Worm (Caenorhabditis elegans) whole organism, young adult: ENCODE data around the gene B0222.11.

ENCODE experiments used
- B0035.1 ChIP-seq: sonication (generic microtip); optimal IDR thresholded peaks from 2 replicates; lab custom pipeline; 2016; ENCODE audit warnings: missing genetic modification characterization, mild to moderate bottlenecking, missing compliant biosample characterization, missing genotype, missing genetic modification reagents
- B0261.1 ChIP-seq: sonication (generic microtip); optimal IDR thresholded peaks from 2 replicates; lab custom pipeline; 2016; ENCODE audit warnings: mild to moderate bottlenecking, missing genetic modification characterization, moderate library complexity, missing compliant biosample characterization
- C06A6.2 ChIP-seq: fragments of 200-800 bp; sonication (Bioruptor generic); conservative IDR thresholded peaks from 2 replicates; pipeline ENCODE4 v1.3.6; 2022; ENCODE audit warnings: missing genetic modification characterization, missing compliant biosample characterization
- C17E4.6 ChIP-seq: fragments of 200-800 bp; sonication (Bioruptor generic); IDR thresholded peaks from 2 replicates; pipeline ENCODE4 v1.3.6; 2022; ENCODE audit warnings: missing genetic modification reagents, missing genetic modification characterization, missing compliant biosample characterization
- T26A5.8 ChIP-seq: sonication (generic microtip); optimal IDR thresholded peaks from 2 replicates; lab custom pipeline; 2016; ENCODE audit warnings: missing genetic modification characterization, missing compliant biosample characterization
- Y56A3A.18 ChIP-seq: fragments of 200-800 bp; sonication (Bioruptor generic); IDR thresholded peaks from 2 replicates; pipeline ENCODE4 v1.3.6; 2022; ENCODE audit warnings: missing genetic modification reagents, missing genetic modification characterization, missing compliant biosample characterization
- ZK185.1 ChIP-seq: sonication (generic microtip); optimal IDR thresholded peaks from 2 replicates; lab custom pipeline; 2016; ENCODE audit warnings: mild to moderate bottlenecking, missing genetic modification characterization, missing compliant biosample characterization; ENCODE audit not compliant: poor library complexity, severe bottlenecking
- aptf-2 ChIP-seq: fragments of 200-800 bp; sonication (Bioruptor generic); conservative IDR thresholded peaks from 2 replicates; pipeline ENCODE4 v1.3.6; 2022; ENCODE audit warnings: missing genetic modification reagents, missing genetic modification characterization, missing compliant biosample characterization
- bed-2 ChIP-seq: fragments of 200-800 bp; sonication (Bioruptor generic); IDR thresholded peaks from 2 replicates; pipeline ENCODE4 v1.3.6; 2022; ENCODE audit warnings: missing genetic modification reagents, missing genetic modification characterization, missing compliant biosample characterization
- cebp-2 ChIP-seq: fragments of 200-800 bp; sonication (Bioruptor generic); IDR thresholded peaks from 2 replicates; pipeline ENCODE4 v1.3.6; 2022; ENCODE audit warnings: missing genetic modification characterization, missing compliant biosample characterization
- ceh-100 ChIP-seq: fragments of 200-800 bp; sonication (Bioruptor generic); IDR thresholded peaks from 2 replicates; pipeline ENCODE4 v1.3.6; 2022; ENCODE audit warnings: missing genetic modification reagents, missing genetic modification characterization, missing compliant biosample characterization
- ceh-27 ChIP-seq: fragments of 200-800 bp; sonication (Bioruptor generic); optimal IDR thresholded peaks from 2 replicates; lab custom pipeline; 2018; ENCODE audit warnings: mild to moderate bottlenecking, missing genetic modification characterization, moderate library complexity, missing compliant biosample characterization
- efl-1 ChIP-seq: fragments of 150-350 bp; optimal IDR thresholded peaks from 2 replicates; lab custom pipeline; 2014; ENCODE audit warnings: missing biosample characterization, missing genetic modification reagents, missing genetic modification characterization
- ekl-4 ChIP-seq: fragments of 200-800 bp; sonication (Bioruptor generic); IDR thresholded peaks from 2 replicates; pipeline ENCODE4 v1.3.6; 2022; ENCODE audit warnings: missing genetic modification reagents, missing genetic modification characterization, missing compliant biosample characterization
- him-1 ChIP-seq: sonication (generic microtip); optimal IDR thresholded peaks from 2 replicates; lab custom pipeline; 2016; ENCODE audit warnings: missing genotype, missing genetic modification reagents, missing genetic modification characterization, missing compliant biosample characterization
- hmg-1.2 ChIP-seq: fragments of 200-800 bp; sonication (Bioruptor generic); IDR thresholded peaks from 2 replicates; pipeline ENCODE4 v1.3.6; 2022; ENCODE audit warnings: missing genetic modification reagents, missing genetic modification characterization, missing compliant biosample characterization
- let-607 ChIP-seq, 2 experiments: fragments of 200-800 bp in 1 of 2; sonication (Bioruptor generic) in 1 of 2; sonication (generic microtip) in 1 of 2; optimal IDR thresholded peaks; 2 replicates each; lab custom pipeline; 2016 to 2018; ENCODE audit warnings: mild to moderate bottlenecking in 2 of 2, missing compliant biosample characterization in 2 of 2, missing genetic modification characterization in 2 of 2, moderate library complexity in 2 of 2, missing genotype in 1 of 2
- lin-40 ChIP-seq: sonication (generic microtip); optimal IDR thresholded peaks from 2 replicates; lab custom pipeline; 2016; ENCODE audit warnings: missing genetic modification characterization, mild to moderate bottlenecking, missing compliant biosample characterization, missing genotype, missing genetic modification reagents
- madf-10 ChIP-seq: sonication (generic microtip); optimal IDR thresholded peaks from 2 replicates; lab custom pipeline; 2016; ENCODE audit warnings: mild to moderate bottlenecking, missing genetic modification characterization, missing compliant biosample characterization
- nfya-1 ChIP-seq: sonication (generic microtip); optimal IDR thresholded peaks from 2 replicates; lab custom pipeline; 2017; ENCODE audit warnings: antibody characterized with exemption, missing compliant biosample characterization, missing genetic modification characterization, borderline replicate concordance; ENCODE audit not compliant: insufficient read depth
- nfyb-1 ChIP-seq: fragments of 200-800 bp; sonication (Bioruptor generic); IDR thresholded peaks from 2 replicates; pipeline ENCODE4 v1.3.6; 2022; ENCODE audit warnings: missing genetic modification reagents, missing genetic modification characterization, missing compliant biosample characterization
- nhr-80 ChIP-seq: sonication (generic microtip); optimal IDR thresholded peaks from 2 replicates; lab custom pipeline; 2016; ENCODE audit warnings: missing genetic modification characterization, missing compliant biosample characterization
- pbrm-1 ChIP-seq: fragments of 200-800 bp; sonication (Bioruptor generic); IDR thresholded peaks from 2 replicates; pipeline ENCODE4 v1.3.6; 2022; ENCODE audit warnings: missing genetic modification reagents, missing genetic modification characterization, missing compliant biosample characterization
- pha-4 ChIP-seq: fragments of 150-350 bp; sonication (generic microtip); optimal IDR thresholded peaks from 2 replicates; lab custom pipeline; 2014; ENCODE audit warnings: missing biosample characterization, missing genetic modification reagents, missing genetic modification characterization
- rcor-1 ChIP-seq: fragments of 200-800 bp; sonication (Bioruptor generic); IDR thresholded peaks from 2 replicates; pipeline ENCODE4 v1.3.6; 2022; ENCODE audit warnings: missing genetic modification reagents, missing genetic modification characterization, missing compliant biosample characterization
- repo-1 ChIP-seq: sonication (generic microtip); optimal IDR thresholded peaks from 2 replicates; lab custom pipeline; 2017; ENCODE audit warnings: mild to moderate bottlenecking, missing genetic modification characterization, missing compliant biosample characterization
- rpc-1 ChIP-seq, 2 experiments: fragments of 150-350 bp in 1 of 2; sonication (generic microtip) in 1 of 2; optimal IDR thresholded peaks; 2 replicates each; lab custom pipeline; 2014 to 2018; ENCODE audit warnings: missing biosample characterization in 1 of 2, missing genetic modification characterization in 1 of 2, missing genetic modification reagents in 1 of 2, missing genotype in 1 of 2
- snpc-3.4 ChIP-seq: sonication (generic microtip); optimal IDR thresholded peaks from 2 replicates; lab custom pipeline; 2017; ENCODE audit warnings: missing genetic modification characterization, mild to moderate bottlenecking, missing compliant biosample characterization, antibody characterized with exemption, moderate library complexity, missing genotype, missing genetic modification reagents
- snpc-4 ChIP-seq, 5 experiments: fragments of 150-350 bp in 1 of 5; sonication (generic microtip) in 4 of 5; optimal IDR thresholded peaks; 2 replicates each; lab custom pipeline; 2014 to 2018; ENCODE audit warnings: missing genetic modification characterization in 5 of 5, missing biosample characterization in 3 of 5, antibody characterized with exemption in 2 of 5, mild to moderate bottlenecking in 2 of 5, missing compliant biosample characterization in 2 of 5, missing genotype in 2 of 5, moderate library complexity in 2 of 5, missing genetic modification reagents in 1 of 5
- somi-1 ChIP-seq: fragments of 200-800 bp; sonication (Bioruptor generic); optimal IDR thresholded peaks from 2 replicates; lab custom pipeline; 2018; ENCODE audit warnings: mild to moderate bottlenecking, missing genetic modification characterization, missing compliant biosample characterization
- zfh-2 ChIP-seq: fragments of 200-800 bp; sonication (Bioruptor generic); conservative IDR thresholded peaks from 2 replicates; pipeline ENCODE4 v1.3.6; 2022; ENCODE audit warnings: missing genetic modification reagents, missing genetic modification characterization, missing compliant biosample characterization
- zim-3 ChIP-seq: sonication (generic microtip); optimal IDR thresholded peaks from 2 replicates; lab custom pipeline; 2017; ENCODE audit warnings: mild to moderate bottlenecking, missing genetic modification characterization, moderate library complexity, missing compliant biosample characterization
- ztf-18 ChIP-seq: sonication (generic microtip); optimal IDR thresholded peaks from 2 replicates; lab custom pipeline; 2016; ENCODE audit warnings: missing genotype, mild to moderate bottlenecking, missing genetic modification characterization, missing compliant biosample characterization
- ztf-25 ChIP-seq: fragments of 200-800 bp; sonication (Bioruptor generic); IDR thresholded peaks from 2 replicates; pipeline ENCODE4 v1.3.6; 2022; ENCODE audit warnings: missing genetic modification reagents, missing genetic modification characterization, missing compliant biosample characterization
- ztf-26 ChIP-seq: sonication (generic microtip); optimal IDR thresholded peaks from 2 replicates; lab custom pipeline; 2017; ENCODE audit warnings: missing genetic modification characterization, missing compliant biosample characterization
- ztf-3 ChIP-seq: fragments of 200-800 bp; sonication (Bioruptor generic); optimal IDR thresholded peaks from 2 replicates; lab custom pipeline; 2018; ENCODE audit warnings: mild to moderate bottlenecking, missing genetic modification characterization, missing compliant biosample characterization

The B0222.11 gene

DNA sequence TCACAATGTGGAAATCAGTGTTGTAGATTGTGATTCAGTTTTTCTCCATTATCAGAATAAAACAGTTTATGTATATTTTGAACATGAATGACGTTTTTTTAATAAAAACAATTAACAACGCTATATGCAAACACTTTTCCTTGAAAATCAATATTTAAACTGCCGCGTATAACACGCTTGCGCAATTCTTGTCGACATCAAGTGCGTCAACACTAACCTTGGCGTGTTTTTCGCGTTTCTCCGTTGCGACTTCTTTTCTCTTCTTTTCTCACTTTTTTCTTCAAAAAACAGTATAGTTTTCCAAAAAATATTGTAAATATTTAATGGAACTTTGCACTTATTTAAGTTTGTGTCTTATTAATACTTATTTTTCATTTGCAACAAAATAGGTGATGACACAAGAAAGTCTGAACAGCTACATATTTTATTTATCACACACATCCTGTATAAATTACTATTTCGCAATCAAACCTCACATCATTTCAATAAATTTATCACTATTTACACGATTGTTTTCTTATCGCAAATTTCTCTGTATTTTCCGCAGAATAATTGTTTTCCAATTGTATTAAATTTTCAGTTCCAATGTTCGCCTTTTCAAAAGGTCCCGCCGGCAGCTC is 7.3 kb upstream of the B0222.11 start, which contains the start of gene spas-1 (continued):
- TF ChIP-seq efl-1 (GFP tag; lab: Kevin White, UChicago) (peak; percentile 79), repo-1 (tag; lab: Kevin White, UChicago) (peak; percentile 38), snpc-4 (GFP tag; optimal IDR thresholded peaks at IDR 0.05; lab: Kevin White, UChicago) (no peak), snpc-4 (tag; optimal IDR thresholded peaks at IDR 0.05; lab: Kevin White, UChicago) (peak in 1 of 4 experiments; percentile 76), somi-1 (GFP tag; lab: Kevin White, UChicago) (peak; percentile 25), ztf-26 (tag; lab: Kevin White, UChicago) (peak; percentile 56), ztf-18 (tag; lab: Kevin White, UChicago) (peak; percentile 98), zfh-2 (no peak), Y56A3A.18 (GFP tag; lab: Robert Waterston, UW) (peak; percentile 49; the same call in 1 of the 2 replicates), snpc-3.4 (tag; lab: Kevin White, UChicago) (peak; percentile 71), him-1 (peak; percentile 7), B0035.1 (tag; lab: Kevin White, UChicago) (peak; percentile 10), B0261.1 (no peak), ceh-27 (peak; percentile 56), pbrm-1 (peak; percentile 83; the same call in 1 of the 2 replicates), ZK185.1 (tag; lab: Kevin White, UChicago) (peak; percentile 46), bed-2 (no peak), rpc-1 (optimal IDR thresholded peaks at IDR 0.05; lab: Kevin White, UChicago) (no peak), rpc-1 (tag; optimal IDR thresholded peaks at IDR 0.05; lab: Kevin White, UChicago) (no peak), madf-10 (tag; lab: Kevin White, UChicago) (peak; percentile 52), hmg-1.2 (GFP tag; lab: Robert Waterston, UW) (peak; percentile 29; the same call in 1 of the 2 replicates), C06A6.2 (GFP tag; lab: Robert Waterston, UW) (peak; percentile 69), nhr-80 (tag; lab: Kevin White, UChicago) (peak; percentile 77), lin-40 (peak; percentile 86), pha-4 (tag; lab: Kevin White, UChicago) (peak; percentile 81), ceh-100 (GFP tag; lab: Robert Waterston, UW) (peak; percentile 34; the same call in 1 of the 2 replicates), aptf-2 (GFP tag; lab: Robert Waterston, UW) (no peak), let-607 (tag; optimal IDR thresholded peaks at IDR 0.05; lab: Kevin White, UChicago) (peak in 1 of 2 experiments; percentile 47), ztf-3 (GFP tag; lab: Kevin White, UChicago) (no peak), C17E4.6 (GFP tag; lab: Robert Waterston, UW) (no peak), nfyb-1 (GFP tag; lab: Robert Waterston, UW) (peak; percentile 56; the same call in 1 of the 2 replicates), rcor-1 (GFP tag; lab: Robert Waterston, UW) (peak; percentile 85)

DNA sequence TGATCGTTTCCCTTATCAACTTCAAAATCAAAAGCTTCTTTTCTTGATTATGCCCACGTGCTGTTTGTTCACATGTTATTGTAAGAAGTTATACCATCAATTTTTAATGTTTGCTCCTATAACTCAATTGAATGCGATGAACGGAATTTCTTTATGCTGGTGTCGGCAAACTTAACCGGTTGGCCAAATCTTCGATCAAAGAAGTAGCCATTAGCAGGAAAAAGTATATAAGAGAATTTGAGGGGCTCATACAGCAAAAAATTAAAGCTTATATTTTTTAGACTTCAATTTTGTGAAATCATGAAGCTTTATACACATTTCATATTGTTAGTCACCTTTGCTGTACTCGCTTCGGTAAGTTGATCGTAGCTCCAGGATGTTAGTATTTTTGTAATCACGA is 5.8 kb upstream of the B0222.11 start, which contains the start of gene pqn-16:
pqn-16 (plus strand) TSS at position 301 of the 400 bp plus-strand sequence.
- TF ChIP-seq let-607 (tag; optimal IDR thresholded peaks at IDR 0.05; lab: Kevin White, UChicago) (no peak), T26A5.8 (tag; lab: Kevin White, UChicago) (no peak), zim-3 (tag; lab: Kevin White, UChicago) (no peak), him-1 (no peak), ztf-25 (GFP tag; lab: Robert Waterston, UW) (no peak)

ce11 chrV:9172989-9173388 is 5.0 kb upstream of the B0222.11 start, which contains the start of gene gad-3:
Gene gad-3 (minus strand): TSS chrV:9173005.
- peak; percentile 60 for TF ChIP-seq nhr-80 (tag; lab: Kevin White, UChicago)
- no peak for TF ChIP-seq cebp-2
- no peak for TF ChIP-seq ekl-4 (GFP tag; lab: Robert Waterston, UW)
- TF ChIP-seq nfya-1 = no peak
